Fruit fly (Drosophila melanogaster): ENCODE data around the gene TrissinR.

The TrissinR gene

DNA sequence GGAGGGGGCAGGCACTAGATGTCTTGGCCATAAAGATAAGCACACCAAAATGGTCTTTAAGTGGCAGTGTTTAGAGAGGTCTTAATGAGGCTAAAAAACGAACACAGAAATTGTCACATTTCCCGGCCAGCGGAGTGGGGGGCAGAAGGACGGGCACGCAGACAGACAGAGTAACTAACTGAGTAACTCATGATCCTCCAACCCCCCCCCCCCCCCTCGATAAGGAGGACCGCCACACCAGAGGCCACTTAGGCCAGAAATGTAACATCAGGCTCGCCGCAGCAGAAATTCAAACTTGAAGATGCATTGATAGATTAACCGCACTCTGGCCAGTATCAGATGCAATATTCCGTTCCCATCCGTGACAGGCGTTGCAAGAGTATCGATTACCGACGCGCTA lies 40.9 kb upstream of the TrissinR start:
- no peak for TF ChIP-seq az2 (GFP tag; optimal IDR thresholded peaks at IDR 0.05)
- TF ChIP-seq ttk (GFP tag; IDR thresholded peaks at IDR 0.05), result no peak
- TF ChIP-seq CG12744 (GFP tag; optimal IDR thresholded peaks at IDR 0.05), result no peak
- peak; percentile 59 for TF ChIP-seq Hr39 (optimal IDR thresholded peaks at IDR 0.05)
- TF ChIP-seq vvl (GFP tag; IDR thresholded peaks at IDR 0.05), result no peak
- TF ChIP-seq Mes4 (GFP tag; optimal IDR thresholded peaks at IDR 0.05), result no peak
- no peak for TF ChIP-seq Scr (GFP tag; IDR thresholded peaks at IDR 0.05; ENCODE audit: partially characterized antibody)
- TF ChIP-seq CG18599 (GFP tag; optimal IDR thresholded peaks at IDR 0.05), result peak; percentile 23
- TF ChIP-seq sug (tag; optimal IDR thresholded peaks at IDR 0.05), result peak; percentile 23
- peak; percentile 68 for TF ChIP-seq Ets65A (GFP tag)
- no peak for TF ChIP-seq bigmax (GFP tag; optimal IDR thresholded peaks at IDR 0.05)
- no peak for TF ChIP-seq bbx (GFP tag; IDR thresholded peaks at IDR 0.05; ENCODE audit: partially characterized antibody)
- peak; percentile 64 for TF ChIP-seq crol (GFP tag; IDR thresholded peaks at IDR 0.05)
- no peak for TF ChIP-seq row (GFP tag; IDR thresholded peaks at IDR 0.05)
- TF ChIP-seq hb (GFP tag; IDR thresholded peaks at IDR 0.05; ENCODE audit: partially characterized antibody), result 0 out of 3 replicates have a peak, but pooled peaks have one; percentile 43
- TF ChIP-seq CG18262 (tag; optimal IDR thresholded peaks at IDR 0.05), result no peak
- no peak for TF ChIP-seq odd (GFP tag; optimal IDR thresholded peaks at IDR 0.05)

DNA sequence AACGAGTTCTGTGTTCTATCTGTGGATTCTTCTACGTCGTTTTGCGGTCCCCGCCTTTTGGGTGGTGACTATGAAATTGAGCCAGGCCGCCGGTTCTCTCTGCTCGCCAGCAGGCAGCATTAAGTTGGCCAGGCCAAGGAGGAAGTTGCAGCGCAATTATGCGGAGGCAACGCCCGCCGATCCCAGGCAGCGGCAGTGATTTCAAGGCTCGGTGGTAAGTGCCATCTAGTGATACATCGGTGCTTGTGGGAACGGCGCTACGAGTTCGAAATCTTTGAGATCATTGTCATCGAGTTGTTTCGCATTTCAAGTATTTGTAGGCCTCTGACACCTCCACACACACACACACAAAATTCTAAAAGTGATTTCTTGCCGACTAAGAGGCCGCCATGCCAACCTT lies 40.1 kb upstream of the TrissinR start, which contains the start of gene CG31913:
CG31913 (plus strand) TSS at position 301 of the 400 bp plus-strand sequence.
- TF ChIP-seq Sry-δ (GFP tag; optimal IDR thresholded peaks at IDR 0.05), result no peak
- TF ChIP-seq Oaz (GFP tag; IDR thresholded peaks at IDR 0.05), result no peak
- no peak for TF ChIP-seq CG14710 (tag; optimal IDR thresholded peaks at IDR 0.05)
- no peak for TF ChIP-seq CG8944 (GFP tag; optimal IDR thresholded peaks at IDR 0.05)
- no peak for TF ChIP-seq grn (GFP tag; optimal IDR thresholded peaks at IDR 0.05)
- TF ChIP-seq NFAT (GFP tag; IDR thresholded peaks at IDR 0.05), result no peak
- no peak for TF ChIP-seq dmrt99B (tag; optimal IDR thresholded peaks at IDR 0.05)
- TF ChIP-seq mirr (GFP tag; optimal IDR thresholded peaks at IDR 0.05), result no peak
- TF ChIP-seq exex (tag; optimal IDR thresholded peaks at IDR 0.05), result no peak
- TF ChIP-seq Poxn (GFP tag; IDR thresholded peaks at IDR 0.05), result no peak
- TF ChIP-seq CG3281 (GFP tag; optimal IDR thresholded peaks at IDR 0.05), result no peak

DNA sequence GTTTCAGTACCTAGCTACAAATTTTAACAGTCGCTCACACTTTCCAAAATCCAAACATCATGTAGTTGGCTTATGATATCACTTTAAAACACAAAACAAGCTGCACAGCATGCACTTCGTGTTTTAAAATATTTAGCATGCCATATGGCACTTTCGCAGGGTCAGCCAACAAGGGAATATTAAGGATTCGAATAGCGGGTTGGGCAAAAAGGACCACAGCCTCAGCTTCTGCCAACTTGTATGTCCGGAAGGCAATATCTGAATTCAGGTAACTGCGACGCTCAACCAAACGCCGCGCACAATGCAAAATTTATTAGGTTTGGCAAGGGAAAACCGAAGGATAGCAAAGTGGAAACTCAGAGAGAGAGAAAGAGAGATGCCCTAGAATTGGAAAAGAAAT lies 34.5 kb upstream of the TrissinR start:
- TF ChIP-seq CG1602 (GFP tag; optimal IDR thresholded peaks at IDR 0.05) (no peak), HLHmδ (GFP tag; optimal IDR thresholded peaks at IDR 0.05) (no peak), CG7839 (tag; optimal IDR thresholded peaks at IDR 0.05) (no peak), CG4282 (GFP tag; optimal IDR thresholded peaks at IDR 0.05) (no peak), CG18619 (GFP tag; optimal IDR thresholded peaks at IDR 0.05) (no peak), peb (GFP tag; IDR thresholded peaks at IDR 0.05) (no peak), Ets65A (GFP tag) (peak; percentile 29), Nf-YB (GFP tag; optimal IDR thresholded peaks at IDR 0.05) (no peak), dmrt11E (tag; optimal IDR thresholded peaks at IDR 0.05) (no peak), CG15479 (GFP tag; optimal IDR thresholded peaks at IDR 0.05) (peak; percentile 15), CG11696 (GFP tag; IDR thresholded peaks at IDR 0.05) (no peak), CG13123 (GFP tag; optimal IDR thresholded peaks at IDR 0.05) (no peak), BEAF-32 (GFP tag; optimal IDR thresholded peaks at IDR 0.05) (no peak), tll (GFP tag; optimal IDR thresholded peaks at IDR 0.05) (peak in 1 of 2 experiments; percentile 59), row (GFP tag; IDR thresholded peaks at IDR 0.05) (no peak), twi (tag; optimal IDR thresholded peaks at IDR 0.05) (peak; percentile 79), ssp (GFP tag; IDR thresholded peaks at IDR 0.05) (no peak), sens-2 (GFP tag; IDR thresholded peaks at IDR 0.05) (no peak), CG2129 (GFP tag; IDR thresholded peaks at IDR 0.05; ENCODE audit: partially characterized antibody) (no peak), Sin3A (optimal IDR thresholded peaks at IDR 0.05) (no peak), Eip74EF (GFP tag; optimal IDR thresholded peaks at IDR 0.05) (no peak), Nf-YA (GFP tag; IDR thresholded peaks at IDR 0.05) (no peak), zen (tag; optimal IDR thresholded peaks at IDR 0.05) (peak; percentile 46), cad (GFP tag; optimal IDR thresholded peaks at IDR 0.05) (peak; percentile 54)
